Worm (Caenorhabditis elegans) whole organism, L4/young adult: ENCODE data around the gene T14G12.6.

Experiments
- dao-5 ChIP-seq: sonication (generic microtip); optimal IDR thresholded peaks from 2 replicates; lab custom pipeline; 2016; ENCODE audit warnings: missing genotype, missing genetic modification characterization, moderate library complexity, missing compliant biosample characterization
- him-1 ChIP-seq: sonication (generic microtip); optimal IDR thresholded peaks from 2 replicates; lab custom pipeline; 2016; ENCODE audit warnings: missing genotype, missing genetic modification reagents, missing genetic modification characterization, missing compliant biosample characterization

ce11 chrX:3711581-3712101, 47.6 kb downstream of the T14G12.6 start:
- no peak for TF ChIP-seq him-1
- TF ChIP-seq dao-5, result no peak
